Fruit fly (Drosophila melanogaster) whole organism, prepupa: ENCODE data around the gene Osi9.

Experiments used
- CG31627 ChIP-seq: fragments of 200-800 bp; sonication (Bioruptor generic); optimal IDR thresholded peaks from 3 replicates; lab custom pipeline; 2016; ENCODE audit warnings: missing biosample characterization, missing genetic modification characterization
- CG6808 ChIP-seq: fragments of 200-800 bp; sonication (Bioruptor generic); optimal IDR thresholded peaks from 3 replicates; lab custom pipeline; 2017; ENCODE audit warnings: missing biosample characterization, missing genetic modification characterization, mild to moderate bottlenecking, moderate library complexity, missing genetic modification reagents
- Ets21C ChIP-seq: fragments of 200-800 bp; sonication (Bioruptor generic); optimal IDR thresholded peaks from 3 replicates; lab custom pipeline; 2016; ENCODE audit warnings: missing biosample characterization, missing genetic modification characterization
- Hr38 ChIP-seq: sonication (Bioruptor generic); optimal IDR thresholded peaks from 2 replicates; lab custom pipeline; 2016; ENCODE audit warnings: missing biosample characterization, missing genetic modification characterization
- pdm3 ChIP-seq: fragments of 200-800 bp; sonication (Bioruptor generic); optimal IDR thresholded peaks from 3 replicates; lab custom pipeline; 2016; ENCODE audit warnings: missing biosample characterization, missing genetic modification characterization

DNA sequence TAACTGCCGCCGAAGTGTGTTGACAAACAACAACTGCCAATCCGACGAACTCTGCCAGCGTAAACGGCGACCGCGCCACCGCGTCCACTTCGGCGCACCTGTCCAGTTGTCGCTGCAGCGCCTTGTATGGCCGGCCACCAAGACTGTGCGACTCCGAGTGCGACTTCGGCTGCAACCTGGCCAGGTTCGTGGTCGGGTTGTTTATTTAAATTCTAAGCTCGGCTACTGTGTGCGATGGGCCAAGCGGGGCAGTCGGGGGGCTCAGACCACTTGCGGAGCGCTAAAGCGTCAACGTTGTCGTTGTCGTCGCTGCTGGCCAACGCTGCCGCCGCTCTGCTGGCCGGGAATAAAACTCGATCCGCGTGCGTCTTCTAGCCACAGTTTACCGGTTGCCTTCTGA, at the start of gene Osi9:
- TF ChIP-seq CG31627 = no peak
- no peak for TF ChIP-seq pdm3 (GFP tag; lab: Kevin White, UChicago)
- no peak for TF ChIP-seq CG6808 (GFP tag; lab: Kevin White, UChicago)
- no peak for TF ChIP-seq Hr38 (GFP tag; lab: Kevin White, UChicago)
- TF ChIP-seq Ets21C = no peak
